Fruit fly (Drosophila melanogaster): ENCODE measurements around the gene Arl1.

- TF ChIP-seq CG1620 (GFP tag; optimal IDR thresholded peaks at IDR 0.05) (no peak), CG11617 (GFP tag; optimal IDR thresholded peaks at IDR 0.05) (no peak), Mnt (GFP tag; optimal IDR thresholded peaks at IDR 0.05) (no peak), tj (GFP tag; optimal IDR thresholded peaks at IDR 0.05) (no peak), Hr96 (GFP tag; optimal IDR thresholded peaks at IDR 0.05) (no peak), CG14711 (tag; optimal IDR thresholded peaks at IDR 0.05) (no peak), Clk (GFP tag; optimal IDR thresholded peaks at IDR 0.05) (no peak), Crg-1 (GFP tag; optimal IDR thresholded peaks at IDR 0.05) (no peak), CG5204 (GFP tag; optimal IDR thresholded peaks at IDR 0.05) (no peak)
These were observed 41.5 kb downstream of the Arl1 start for dm6 chr3L:16024276-16025019.

Measured in whole organism, adult.